Worm (Caenorhabditis elegans): ENCODE measurements around the gene str-214.

The str-214 gene

DNA sequence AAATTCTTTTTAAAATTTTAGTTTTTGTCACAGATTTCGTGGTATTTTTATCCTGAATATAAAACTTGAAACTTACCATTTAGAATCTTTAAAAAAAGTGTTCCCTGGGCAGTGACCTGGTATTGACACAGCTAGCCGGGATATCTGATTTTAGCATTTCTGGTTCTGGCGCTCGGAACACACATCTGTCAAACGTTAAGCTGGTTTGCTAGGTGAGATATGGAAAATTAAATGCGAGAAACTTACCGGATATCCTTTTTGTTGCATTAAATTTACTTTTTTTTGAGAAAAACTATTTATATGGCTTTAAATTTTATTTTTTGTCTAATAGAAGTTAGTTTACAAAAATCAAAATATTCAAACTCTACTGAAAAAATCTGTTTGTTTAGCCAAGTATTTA is 29.3 kb upstream of the str-214 start, which contains the start of gene F28G4.4:
Gene F28G4.4, minus strand, starts transcription at position 101 of the 400 bp plus-strand sequence.
- TF ChIP-seq pes-1 (GFP tag; IDR thresholded peaks at IDR 0.05) = no peak

- no peak for TF ChIP-seq tra-4 (tag; optimal IDR thresholded peaks at IDR 0.05)
- no peak for TF ChIP-seq scrt-1 (GFP tag; IDR thresholded peaks at IDR 0.05)
- no peak for TF ChIP-seq tbx-11 (GFP tag; IDR thresholded peaks at IDR 0.05)
- no peak for TF ChIP-seq ceh-13 (GFP tag; optimal IDR thresholded peaks at IDR 0.05)
- no peak for TF ChIP-seq flt-1 (GFP tag; IDR thresholded peaks at IDR 0.05)
- TF ChIP-seq hmbx-1 (tag; optimal IDR thresholded peaks at IDR 0.05) = no peak
- no peak for TF ChIP-seq pes-1 (GFP tag; IDR thresholded peaks at IDR 0.05)
- no peak for TF ChIP-seq hnd-1 (tag; optimal IDR thresholded peaks at IDR 0.05)
- TF ChIP-seq F13C5.2 (tag; optimal IDR thresholded peaks at IDR 0.05) = no peak
- no peak for TF ChIP-seq hmg-4 (GFP tag; optimal IDR thresholded peaks at IDR 0.05)
- TF ChIP-seq ets-7 (tag; optimal IDR thresholded peaks at IDR 0.05) = no peak
- TF ChIP-seq ama-1 (optimal IDR thresholded peaks at IDR 0.05) = no peak
- TF ChIP-seq B0310.2 (tag; optimal IDR thresholded peaks at IDR 0.05) = no peak
- no peak for TF ChIP-seq aly-1 (tag; optimal IDR thresholded peaks at IDR 0.05)
- TF ChIP-seq sea-1 (GFP tag; conservative IDR thresholded peaks at IDR 0.05) = no peak
- no peak for TF ChIP-seq tbx-37 (GFP tag; conservative IDR thresholded peaks at IDR 0.05)
Observed at ce11 chrV:16287619-16288018, 27.5 kb upstream of the str-214 start, which contains the start of gene F28G4.3. Gene F28G4.3 (minus strand): TSS chrV:16287719.

DNA sequence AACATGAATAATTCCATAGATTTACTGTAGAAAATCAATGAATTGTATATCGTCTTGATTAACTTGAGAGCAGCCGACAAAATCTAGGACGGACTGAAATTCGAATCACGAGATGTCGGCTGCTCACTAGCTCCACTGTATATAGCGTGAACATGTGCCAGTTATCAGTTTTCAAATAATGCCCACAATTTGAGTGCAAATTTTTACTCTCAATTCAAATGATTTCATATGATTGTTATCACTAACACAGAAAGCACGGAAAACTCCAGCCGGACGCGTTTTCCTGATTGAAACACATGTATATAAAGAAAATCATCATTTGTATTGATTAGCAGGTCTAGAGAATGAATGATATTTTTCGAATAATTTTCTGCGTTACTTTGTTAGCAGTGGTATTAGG is 22.7 kb upstream of the str-214 start, which contains the start of gene oac-5:
Gene oac-5, plus strand, starts transcription at position 301 of the 400 bp plus-strand sequence.
- TF ChIP-seq hmg-4 (GFP tag; optimal IDR thresholded peaks at IDR 0.05) (no peak), B0310.2 (tag; optimal IDR thresholded peaks at IDR 0.05) (no peak), sea-1 (GFP tag; conservative IDR thresholded peaks at IDR 0.05) (no peak), ceh-13 (GFP tag; optimal IDR thresholded peaks at IDR 0.05) (no peak)

DNA sequence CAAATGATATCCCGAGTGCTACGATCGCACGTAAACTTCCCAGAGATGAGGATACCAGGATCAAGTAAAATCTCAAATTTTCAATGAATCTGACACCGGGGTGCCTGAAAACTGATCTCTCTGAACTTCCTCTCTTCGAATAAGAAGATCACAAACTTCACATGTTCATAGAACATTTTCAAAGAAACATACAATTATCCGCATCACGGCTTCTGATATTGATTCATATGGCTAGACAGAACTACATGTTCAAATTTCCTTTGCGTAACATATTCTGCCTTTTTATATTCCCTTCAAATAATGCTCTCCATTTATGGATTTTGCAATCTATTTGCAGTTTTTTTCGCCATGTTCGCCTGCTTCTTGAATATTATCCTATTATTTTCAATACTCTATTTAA is 18.0 kb upstream of the str-214 start, which contains the start of gene srbc-83:
Gene srbc-83, plus strand, starts transcription at position 301 of the 400 bp plus-strand sequence.
- TF ChIP-seq hmbx-1 (tag; optimal IDR thresholded peaks at IDR 0.05) (no peak), hmg-4 (GFP tag; optimal IDR thresholded peaks at IDR 0.05) (no peak), F13C5.2 (tag; optimal IDR thresholded peaks at IDR 0.05) (no peak), tbx-11 (GFP tag; IDR thresholded peaks at IDR 0.05) (no peak), pes-1 (GFP tag; IDR thresholded peaks at IDR 0.05) (no peak), sea-1 (GFP tag; conservative IDR thresholded peaks at IDR 0.05) (no peak), flt-1 (GFP tag; IDR thresholded peaks at IDR 0.05) (no peak), aly-1 (tag; optimal IDR thresholded peaks at IDR 0.05) (no peak), ets-7 (tag; optimal IDR thresholded peaks at IDR 0.05) (no peak), ceh-36 (tag; optimal IDR thresholded peaks at IDR 0.05) (no peak)

ce11 chrV:16298669-16299068 is 16.4 kb upstream of the str-214 start, which contains the start of gene srbc-84:
Gene srbc-84 (plus strand): TSS chrV:16298969.
- TF ChIP-seq ceh-36 (tag; optimal IDR thresholded peaks at IDR 0.05) (no peak), ceh-13 (GFP tag; optimal IDR thresholded peaks at IDR 0.05) (no peak), hmbx-1 (tag; optimal IDR thresholded peaks at IDR 0.05) (no peak), tbx-37 (GFP tag; conservative IDR thresholded peaks at IDR 0.05) (no peak), hmg-4 (GFP tag; optimal IDR thresholded peaks at IDR 0.05) (no peak), flt-1 (GFP tag; IDR thresholded peaks at IDR 0.05) (no peak), ama-1 (optimal IDR thresholded peaks at IDR 0.05) (no peak), tra-4 (tag; optimal IDR thresholded peaks at IDR 0.05) (no peak), aly-1 (tag; optimal IDR thresholded peaks at IDR 0.05) (no peak), hnd-1 (tag; optimal IDR thresholded peaks at IDR 0.05) (no peak), F13C5.2 (tag; optimal IDR thresholded peaks at IDR 0.05) (no peak), tbx-11 (GFP tag; IDR thresholded peaks at IDR 0.05) (no peak)

DNA sequence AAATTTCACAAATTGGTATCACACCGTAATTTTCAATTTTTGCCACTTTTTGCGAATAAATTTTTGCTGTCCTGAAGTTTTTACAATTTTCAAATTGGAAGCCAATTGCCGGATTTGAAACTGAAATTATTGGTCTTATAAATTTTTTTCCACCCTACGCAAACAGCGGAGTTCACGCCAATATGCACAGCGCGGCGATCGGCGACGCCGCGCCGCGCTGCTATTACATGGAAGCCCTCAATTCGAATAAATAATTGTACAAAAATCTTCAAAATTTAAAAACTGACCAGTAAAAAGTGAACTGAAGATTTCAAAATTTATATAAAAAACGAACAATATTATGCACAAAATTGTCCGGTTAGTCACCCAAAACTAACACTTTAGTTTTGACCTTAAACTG is 15.3 kb upstream of the str-214 start:
- TF ChIP-seq ceh-36 (tag; optimal IDR thresholded peaks at IDR 0.05) = no peak
- TF ChIP-seq pes-1 (GFP tag; IDR thresholded peaks at IDR 0.05) = no peak
- no peak for TF ChIP-seq hmbx-1 (tag; optimal IDR thresholded peaks at IDR 0.05)

ce11 chrV:16300276-16300675 is 14.8 kb upstream of the str-214 start, which contains the start of gene srbc-82:
Gene srbc-82 (plus strand): TSS chrV:16300576.
- TF ChIP-seq hmg-4 (GFP tag; optimal IDR thresholded peaks at IDR 0.05) (no peak), ets-7 (tag; optimal IDR thresholded peaks at IDR 0.05) (no peak), aly-1 (tag; optimal IDR thresholded peaks at IDR 0.05) (no peak), sea-1 (GFP tag; conservative IDR thresholded peaks at IDR 0.05) (no peak), tra-4 (tag; optimal IDR thresholded peaks at IDR 0.05) (no peak), ceh-36 (tag; optimal IDR thresholded peaks at IDR 0.05) (no peak), ceh-13 (GFP tag; optimal IDR thresholded peaks at IDR 0.05) (no peak), ama-1 (optimal IDR thresholded peaks at IDR 0.05) (no peak), F13C5.2 (tag; optimal IDR thresholded peaks at IDR 0.05) (no peak), flt-1 (GFP tag; IDR thresholded peaks at IDR 0.05) (no peak), hnd-1 (tag; optimal IDR thresholded peaks at IDR 0.05) (no peak), B0310.2 (tag; optimal IDR thresholded peaks at IDR 0.05) (no peak)

DNA sequence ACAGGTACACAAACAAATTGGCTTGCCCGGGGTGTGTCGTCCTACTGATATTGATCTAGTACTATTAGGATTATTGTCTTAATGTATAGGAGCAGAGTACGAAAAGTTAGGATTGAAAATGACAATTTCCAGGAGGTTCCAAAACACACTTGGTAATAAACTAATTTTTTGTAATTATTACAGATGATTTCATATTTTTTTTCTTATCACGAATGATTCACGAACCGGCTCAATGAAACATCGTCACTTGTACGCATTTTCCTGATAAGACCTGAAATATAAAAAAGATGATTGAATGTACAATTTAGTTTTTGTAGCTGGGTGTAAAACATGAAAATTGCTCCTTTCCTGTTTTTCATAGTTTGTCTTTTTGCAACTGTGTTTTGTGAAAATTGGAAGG is 12.7 kb upstream of the str-214 start, which contains the start of the genes C31A11.13 and oac-6:
Gene C31A11.13, minus strand, starts transcription at position 113 of the 400 bp plus-strand sequence.
Gene oac-6, plus strand, starts transcription at position 279 of the 400 bp plus-strand sequence.
- no peak for TF ChIP-seq hnd-1 (tag; optimal IDR thresholded peaks at IDR 0.05)
- TF ChIP-seq B0310.2 (tag; optimal IDR thresholded peaks at IDR 0.05) = no peak
- TF ChIP-seq ets-7 (tag; optimal IDR thresholded peaks at IDR 0.05) = no peak
- no peak for TF ChIP-seq sea-1 (GFP tag; conservative IDR thresholded peaks at IDR 0.05)
- TF ChIP-seq ceh-13 (GFP tag; optimal IDR thresholded peaks at IDR 0.05) = no peak
- TF ChIP-seq scrt-1 (GFP tag; IDR thresholded peaks at IDR 0.05) = no peak
- TF ChIP-seq F13C5.2 (tag; optimal IDR thresholded peaks at IDR 0.05) = no peak
- no peak for TF ChIP-seq ama-1 (optimal IDR thresholded peaks at IDR 0.05)
- no peak for TF ChIP-seq tbx-11 (GFP tag; IDR thresholded peaks at IDR 0.05)
